Worm (Caenorhabditis elegans): ENCODE measurements around the gene metl-9.

The metl-9 gene

DNA sequence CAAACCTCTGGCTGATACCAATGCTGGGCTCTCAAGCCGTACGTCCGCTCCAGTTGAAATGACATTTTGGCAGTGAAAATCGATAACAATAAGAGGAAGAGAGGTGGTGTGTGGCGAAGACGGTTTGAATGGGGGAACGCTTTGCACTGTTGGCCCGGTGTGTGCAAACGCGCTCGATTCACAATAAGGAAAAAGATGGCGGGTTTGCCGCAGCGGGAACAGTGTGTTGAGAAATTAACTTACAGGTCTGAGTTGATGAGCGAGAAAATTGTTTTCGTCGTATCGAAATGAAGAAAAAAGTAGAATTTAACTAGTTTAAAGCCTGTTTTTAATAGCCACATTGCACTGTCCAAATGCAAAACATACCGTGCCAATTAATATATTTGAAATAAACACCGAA lies at the start of gene metl-9:
Gene metl-9 (minus strand): TSS at position 101 of the 400 bp plus-strand sequence.
- TF ChIP-seq tbx-11 (GFP tag; IDR thresholded peaks at IDR 0.05) = no peak
- TF ChIP-seq B0310.2 (tag; optimal IDR thresholded peaks at IDR 0.05) = no peak
- no peak for TF ChIP-seq scrt-1 (GFP tag; IDR thresholded peaks at IDR 0.05)

ce11 chrX:5226265-5226664 lies 47.3 kb upstream of the metl-9 start, which contains the start of gene H28G03.3:
Gene H28G03.3 (minus strand): TSS chrX:5226365.
- TF ChIP-seq sea-1 (GFP tag; conservative IDR thresholded peaks at IDR 0.05) (no peak), ceh-13 (GFP tag; optimal IDR thresholded peaks at IDR 0.05) (no peak), ets-7 (tag; optimal IDR thresholded peaks at IDR 0.05) (no peak), B0310.2 (tag; optimal IDR thresholded peaks at IDR 0.05) (no peak), tra-4 (tag; optimal IDR thresholded peaks at IDR 0.05) (no peak), tbx-11 (GFP tag; IDR thresholded peaks at IDR 0.05) (no peak), tbx-37 (GFP tag; conservative IDR thresholded peaks at IDR 0.05) (no peak), aly-1 (tag; optimal IDR thresholded peaks at IDR 0.05) (no peak), flt-1 (GFP tag; IDR thresholded peaks at IDR 0.05) (no peak), hnd-1 (tag; optimal IDR thresholded peaks at IDR 0.05) (no peak), F13C5.2 (tag; optimal IDR thresholded peaks at IDR 0.05) (no peak), ama-1 (optimal IDR thresholded peaks at IDR 0.05) (no peak), scrt-1 (GFP tag; IDR thresholded peaks at IDR 0.05) (no peak)

ce11 chrX:5218323-5218722 lies 39.4 kb upstream of the metl-9 start:
- TF ChIP-seq ceh-13 (GFP tag; optimal IDR thresholded peaks at IDR 0.05) (no peak), F13C5.2 (tag; optimal IDR thresholded peaks at IDR 0.05) (no peak)

- TF ChIP-seq pes-1 (GFP tag; IDR thresholded peaks at IDR 0.05) (no peak), ets-7 (tag; optimal IDR thresholded peaks at IDR 0.05) (no peak), sea-1 (GFP tag; conservative IDR thresholded peaks at IDR 0.05) (no peak), tbx-37 (GFP tag; conservative IDR thresholded peaks at IDR 0.05) (no peak), tbx-11 (GFP tag; IDR thresholded peaks at IDR 0.05) (no peak), scrt-1 (GFP tag; IDR thresholded peaks at IDR 0.05) (no peak), ceh-36 (tag; optimal IDR thresholded peaks at IDR 0.05) (no peak), F13C5.2 (tag; optimal IDR thresholded peaks at IDR 0.05) (no peak), flt-1 (GFP tag; IDR thresholded peaks at IDR 0.05) (no peak), hmg-4 (GFP tag; optimal IDR thresholded peaks at IDR 0.05) (no peak)
Measured at ce11 chrX:5216063-5216462, 37.1 kb upstream of the metl-9 start, which contains the start of gene hrpa-2. Gene hrpa-2 (plus strand): TSS chrX:5216363.

DNA sequence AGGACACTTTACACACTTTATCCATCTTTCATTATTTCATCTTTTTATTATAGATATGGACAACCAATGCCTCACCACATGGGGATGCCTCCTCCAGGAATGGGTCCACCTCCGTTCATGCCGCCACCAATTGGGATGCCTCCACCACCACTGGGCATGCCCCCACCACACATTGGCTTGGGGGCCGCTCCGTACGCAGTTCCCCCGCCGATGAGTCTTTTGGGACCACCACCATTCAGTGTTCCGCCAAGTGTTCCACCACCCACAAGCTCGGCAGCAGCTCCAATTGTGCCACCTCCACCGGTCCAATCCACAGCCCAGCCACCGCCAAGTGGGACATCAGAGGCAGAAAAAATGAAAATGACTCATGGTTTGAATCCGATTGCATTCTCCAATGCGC lies 35.8 kb upstream of the metl-9 start:
- TF ChIP-seq ets-7 (tag; optimal IDR thresholded peaks at IDR 0.05) (no peak), ceh-13 (GFP tag; optimal IDR thresholded peaks at IDR 0.05) (no peak), flt-1 (GFP tag; IDR thresholded peaks at IDR 0.05) (no peak), aly-1 (tag; optimal IDR thresholded peaks at IDR 0.05) (peak; percentile 50)

DNA sequence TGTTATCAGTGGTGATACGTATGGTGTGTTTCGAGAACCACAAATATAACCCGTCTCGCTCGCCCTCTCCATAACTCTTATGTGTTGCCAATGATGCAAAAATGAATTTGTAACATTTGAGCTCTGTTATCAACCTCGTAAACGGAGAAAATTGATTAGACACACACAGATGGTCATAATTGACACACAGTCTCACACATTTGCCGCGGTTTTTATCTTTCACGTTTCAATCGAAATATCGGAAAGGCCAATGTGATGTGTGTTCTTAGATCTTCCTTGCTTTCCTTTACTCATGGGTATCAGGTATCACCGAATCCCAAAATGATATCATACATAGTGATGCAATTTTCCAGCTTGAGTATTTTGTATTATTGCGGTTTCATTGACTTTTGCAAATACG lies 34.6 kb upstream of the metl-9 start:
- TF ChIP-seq tbx-37 (GFP tag; conservative IDR thresholded peaks at IDR 0.05) = no peak

DNA sequence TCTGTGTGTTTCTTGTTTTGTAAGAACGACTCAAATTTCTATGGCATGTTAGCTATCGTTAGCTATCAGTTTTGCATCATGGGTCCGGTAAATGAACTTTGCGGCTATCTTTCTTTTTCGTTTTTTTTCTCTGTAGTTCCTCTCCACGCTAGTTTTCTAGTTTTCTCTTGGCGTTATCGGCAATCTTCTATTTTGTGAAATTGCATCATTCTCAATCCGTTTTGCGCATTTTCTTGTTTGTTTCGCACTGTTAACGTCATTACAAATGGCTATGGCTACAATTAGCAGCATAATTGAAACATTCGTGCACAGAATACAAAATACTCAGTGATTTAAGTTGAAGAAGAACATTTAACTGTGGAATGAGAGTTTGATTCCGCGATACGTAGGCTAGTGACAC lies 34.1 kb upstream of the metl-9 start:
- TF ChIP-seq ceh-36 (tag; optimal IDR thresholded peaks at IDR 0.05) = no peak
- TF ChIP-seq pes-1 (GFP tag; IDR thresholded peaks at IDR 0.05) = no peak
- no peak for TF ChIP-seq hnd-1 (tag; optimal IDR thresholded peaks at IDR 0.05)
- no peak for TF ChIP-seq tbx-11 (GFP tag; IDR thresholded peaks at IDR 0.05)
- no peak for TF ChIP-seq ets-7 (tag; optimal IDR thresholded peaks at IDR 0.05)
- TF ChIP-seq hmbx-1 (tag; optimal IDR thresholded peaks at IDR 0.05) = no peak
- TF ChIP-seq hmg-4 (GFP tag; optimal IDR thresholded peaks at IDR 0.05) = no peak
- no peak for TF ChIP-seq scrt-1 (GFP tag; IDR thresholded peaks at IDR 0.05)
- no peak for TF ChIP-seq B0310.2 (tag; optimal IDR thresholded peaks at IDR 0.05)
- no peak for TF ChIP-seq tbx-37 (GFP tag; conservative IDR thresholded peaks at IDR 0.05)
- TF ChIP-seq aly-1 (tag; optimal IDR thresholded peaks at IDR 0.05) = no peak
- no peak for TF ChIP-seq tra-4 (tag; optimal IDR thresholded peaks at IDR 0.05)
- TF ChIP-seq sea-1 (GFP tag; conservative IDR thresholded peaks at IDR 0.05) = no peak

- TF ChIP-seq B0310.2 (tag; optimal IDR thresholded peaks at IDR 0.05) (no peak), hmg-4 (GFP tag; optimal IDR thresholded peaks at IDR 0.05) (no peak), ama-1 (optimal IDR thresholded peaks at IDR 0.05) (no peak), pes-1 (GFP tag; IDR thresholded peaks at IDR 0.05) (no peak), scrt-1 (GFP tag; IDR thresholded peaks at IDR 0.05) (no peak), hnd-1 (tag; optimal IDR thresholded peaks at IDR 0.05) (no peak), flt-1 (GFP tag; IDR thresholded peaks at IDR 0.05) (no peak), ets-7 (tag; optimal IDR thresholded peaks at IDR 0.05) (no peak)
Measured at ce11 chrX:5210927-5211655, 32.1 kb upstream of the metl-9 start.

- TF ChIP-seq hmbx-1 (tag; optimal IDR thresholded peaks at IDR 0.05) = no peak
- TF ChIP-seq hmg-4 (GFP tag; optimal IDR thresholded peaks at IDR 0.05) = peak; percentile 33
Measured at ce11 chrX:5210524-5210923, 31.6 kb upstream of the metl-9 start.
